Worm (Caenorhabditis elegans) whole organism, L4 larva: ENCODE data around the gene far-5.

Experiments used
- D1046.2 ChIP-seq: fragments of 200-800 bp; sonication (Bioruptor generic); IDR thresholded peaks from 2 replicates; pipeline ENCODE4 v1.3.6; 2022; ENCODE audit warnings: missing genetic modification characterization, missing compliant biosample characterization
- F10B5.3 ChIP-seq: sonication (generic microtip); optimal IDR thresholded peaks from 2 replicates; lab custom pipeline; 2016; ENCODE audit warnings: mild to moderate bottlenecking, missing genetic modification characterization, missing compliant biosample characterization
- F26F4.8 ChIP-seq: fragments of 200-800 bp; sonication (Bioruptor generic); conservative IDR thresholded peaks from 2 replicates; pipeline ENCODE4 v1.3.6; 2022; ENCODE audit warnings: missing genetic modification characterization, missing compliant biosample characterization
- T20F7.1 ChIP-seq: fragments of 200-800 bp; sonication (Bioruptor generic); optimal IDR thresholded peaks from 2 replicates; lab custom pipeline; 2018; ENCODE audit warnings: mild to moderate bottlenecking, missing genetic modification characterization, missing compliant biosample characterization
- Y5F2A.4 ChIP-seq: fragments of 200-800 bp; sonication (Bioruptor generic); optimal IDR thresholded peaks from 2 replicates; lab custom pipeline; 2018; ENCODE audit warnings: mild to moderate bottlenecking, missing genetic modification characterization, missing compliant biosample characterization
- Y75B8A.6 ChIP-seq: fragments of 200-800 bp; sonication (Bioruptor generic); IDR thresholded peaks from 2 replicates; pipeline ENCODE4 v1.3.6; 2022; ENCODE audit warnings: missing genetic modification reagents, missing genetic modification characterization, missing compliant biosample characterization
- ama-1 ChIP-seq: fragments of 150-350 bp; optimal IDR thresholded peaks from 2 replicates; lab custom pipeline; 2014; ENCODE audit warnings: inconsistent platforms, mixed read lengths
- ceh-20 ChIP-seq: fragments of 200-800 bp; sonication (Bioruptor generic); IDR thresholded peaks from 2 replicates; pipeline ENCODE4 v1.3.6; 2022; ENCODE audit warnings: missing genetic modification reagents, missing genetic modification characterization, missing compliant biosample characterization
- cey-2 ChIP-seq: sonication (generic microtip); optimal IDR thresholded peaks from 3 replicates; lab custom pipeline; 2017; ENCODE audit warnings: missing genetic modification characterization, mild to moderate bottlenecking, missing compliant biosample characterization, antibody characterized with exemption, borderline replicate concordance; ENCODE audit not compliant: insufficient read depth
- daf-16 ChIP-seq, 3 experiments: sonication (generic microtip); optimal IDR thresholded peaks; 2 replicates each; lab custom pipeline; 2016 to 2017; ENCODE audit warnings: missing genetic modification characterization in 3 of 3, missing genetic modification reagents in 3 of 3, mild to moderate bottlenecking in 2 of 3, missing compliant biosample characterization in 2 of 3, missing biosample characterization in 1 of 3, moderate library complexity in 1 of 3
- dmd-6 ChIP-seq: fragments of 200-800 bp; sonication (Bioruptor generic); IDR thresholded peaks from 2 replicates; pipeline ENCODE4 v1.3.6; 2022; ENCODE audit warnings: missing genetic modification reagents, missing genetic modification characterization, missing compliant biosample characterization
- dmd-8 ChIP-seq: fragments of 200-800 bp; sonication (Bioruptor generic); IDR thresholded peaks from 2 replicates; pipeline ENCODE4 v1.3.6; 2022; ENCODE audit warnings: missing genetic modification characterization, missing compliant biosample characterization
- dve-1 ChIP-seq: sonication (generic microtip); optimal IDR thresholded peaks from 2 replicates; lab custom pipeline; 2017; ENCODE audit warnings: antibody characterized with exemption, mild to moderate bottlenecking, missing genetic modification characterization, missing compliant biosample characterization; ENCODE audit not compliant: insufficient read depth
- fos-1 ChIP-seq: fragments of 150-350 bp; optimal IDR thresholded peaks from 2 replicates; lab custom pipeline; 2014; ENCODE audit warnings: missing biosample characterization, missing genetic modification characterization
- gei-8 ChIP-seq: fragments of 200-800 bp; sonication (Bioruptor generic); optimal IDR thresholded peaks from 2 replicates; lab custom pipeline; 2018; ENCODE audit warnings: mild to moderate bottlenecking, missing genetic modification characterization, missing compliant biosample characterization
- hif-1 ChIP-seq, 2 experiments: sonication (generic microtip); optimal IDR thresholded peaks; 2 replicates each; lab custom pipeline; 2016 to 2017; ENCODE audit warnings: missing compliant biosample characterization in 2 of 2, missing genetic modification characterization in 2 of 2, missing genetic modification reagents in 2 of 2, missing genotype in 2 of 2, mild to moderate bottlenecking in 1 of 2
- hlh-11 ChIP-seq: fragments of 200-800 bp; sonication (Bioruptor generic); optimal IDR thresholded peaks from 2 replicates; lab custom pipeline; 2018; ENCODE audit warnings: mild to moderate bottlenecking, missing genetic modification characterization, missing compliant biosample characterization
- hlh-30 ChIP-seq: sonication (generic microtip); optimal IDR thresholded peaks from 2 replicates; lab custom pipeline; 2017; ENCODE audit warnings: antibody characterized with exemption, mild to moderate bottlenecking, missing genetic modification characterization, missing compliant biosample characterization; ENCODE audit not compliant: insufficient read depth
- hmg-1.1 ChIP-seq: fragments of 200-800 bp; sonication (Bioruptor generic); IDR thresholded peaks from 2 replicates; pipeline ENCODE4 v1.3.6; 2022; ENCODE audit warnings: missing genetic modification reagents, missing genetic modification characterization, missing compliant biosample characterization
- lin-1 ChIP-seq: fragments of 200-800 bp; sonication (Bioruptor generic); IDR thresholded peaks from 2 replicates; pipeline ENCODE4 v1.3.6; 2022; ENCODE audit warnings: missing genetic modification reagents, missing genetic modification characterization, missing compliant biosample characterization
- lin-13 ChIP-seq: fragments of 150-350 bp; optimal IDR thresholded peaks from 2 replicates; lab custom pipeline; 2014; ENCODE audit warnings: missing biosample characterization, missing genetic modification reagents, missing genetic modification characterization
- lin-29 ChIP-seq: fragments of 200-800 bp; sonication (Bioruptor generic); IDR thresholded peaks from 2 replicates; pipeline ENCODE4 v1.3.6; 2022; ENCODE audit warnings: missing genetic modification reagents, missing genetic modification characterization, missing compliant biosample characterization
- lsy-2 ChIP-seq, 2 experiments: fragments of 150-350 bp in 1 of 2; sonication (generic microtip) in 1 of 2; optimal IDR thresholded peaks; 2 replicates each; lab custom pipeline; 2014 to 2017; ENCODE audit warnings: missing biosample characterization in 2 of 2, missing genetic modification characterization in 2 of 2
- madf-5 ChIP-seq, 2 experiments: fragments of 200-800 bp; sonication (Bioruptor generic); IDR thresholded peaks; 2 replicates each; pipeline ENCODE4 v1.3.6; 2022; ENCODE audit warnings: missing compliant biosample characterization in 2 of 2, missing genetic modification characterization in 2 of 2
- madf-9 ChIP-seq: fragments of 200-800 bp; sonication (Bioruptor generic); conservative IDR thresholded peaks from 2 replicates; pipeline ENCODE4 v1.3.6; 2022; ENCODE audit warnings: missing genetic modification reagents, missing genetic modification characterization, missing compliant biosample characterization
- mdl-1 ChIP-seq, 2 experiments: fragments of 150-350 bp in 1 of 2; sonication (generic microtip) in 1 of 2; optimal IDR thresholded peaks; 2 replicates each; lab custom pipeline; 2014 to 2017; ENCODE audit warnings: missing biosample characterization in 2 of 2, missing genetic modification characterization in 2 of 2
- mdt-29 ChIP-seq: fragments of 200-800 bp; sonication (Bioruptor generic); IDR thresholded peaks from 2 replicates; pipeline ENCODE4 v1.3.6; 2022; ENCODE audit warnings: missing genetic modification reagents, missing genetic modification characterization, missing compliant biosample characterization
- mep-1 ChIP-seq: fragments of 150-350 bp; sonication (generic microtip); optimal IDR thresholded peaks from 3 replicates; lab custom pipeline; 2014; ENCODE audit warnings: missing biosample characterization, missing genetic modification characterization
- mxl-3 ChIP-seq: fragments of 200-800 bp; sonication (Bioruptor generic); optimal IDR thresholded peaks from 2 replicates; lab custom pipeline; 2018; ENCODE audit warnings: mild to moderate bottlenecking, missing genetic modification characterization, missing compliant biosample characterization
- nhr-10 ChIP-seq: fragments of 150-350 bp; optimal IDR thresholded peaks from 2 replicates; lab custom pipeline; 2014; ENCODE audit warnings: missing biosample characterization, missing genetic modification characterization
- nhr-102 ChIP-seq: sonication (generic microtip); optimal IDR thresholded peaks from 2 replicates; lab custom pipeline; 2016; ENCODE audit warnings: mild to moderate bottlenecking, missing genetic modification characterization, moderate library complexity, missing compliant biosample characterization
- nhr-11 ChIP-seq: fragments of 150-350 bp; optimal IDR thresholded peaks from 2 replicates; lab custom pipeline; 2014; ENCODE audit warnings: missing biosample characterization, missing genetic modification characterization
- nhr-28 ChIP-seq: fragments of 150-350 bp; optimal IDR thresholded peaks from 2 replicates; lab custom pipeline; 2014; ENCODE audit warnings: missing biosample characterization, missing genetic modification characterization
- nhr-41 ChIP-seq: fragments of 200-800 bp; sonication (Bioruptor generic); IDR thresholded peaks from 2 replicates; pipeline ENCODE4 v1.3.6; 2022; ENCODE audit warnings: missing genetic modification reagents, missing genetic modification characterization, missing compliant biosample characterization
- nhr-42 ChIP-seq: fragments of 200-800 bp; sonication (Bioruptor generic); IDR thresholded peaks from 2 replicates; pipeline ENCODE4 v1.3.6; 2022; ENCODE audit warnings: missing genetic modification characterization, missing compliant biosample characterization
- nhr-48 ChIP-seq: sonication (generic microtip); optimal IDR thresholded peaks from 2 replicates; lab custom pipeline; 2016; ENCODE audit warnings: mild to moderate bottlenecking, missing genetic modification characterization, missing compliant biosample characterization
- nhr-6 ChIP-seq: fragments of 150-350 bp; optimal IDR thresholded peaks from 2 replicates; lab custom pipeline; 2014; ENCODE audit warnings: missing biosample characterization, missing genetic modification characterization
- nhr-77 ChIP-seq: fragments of 150-350 bp; optimal IDR thresholded peaks from 2 replicates; lab custom pipeline; 2014; ENCODE audit warnings: missing biosample characterization, missing genetic modification characterization
- php-3 ChIP-seq: fragments of 200-800 bp; sonication (Bioruptor generic); IDR thresholded peaks from 2 replicates; pipeline ENCODE4 v1.3.6; 2022; ENCODE audit warnings: missing genetic modification reagents, missing genetic modification characterization, missing compliant biosample characterization
- pqm-1 ChIP-seq: sonication (generic microtip); optimal IDR thresholded peaks from 2 replicates; lab custom pipeline; 2017; ENCODE audit warnings: missing biosample characterization, missing genetic modification characterization
- sdz-12 ChIP-seq: fragments of 200-800 bp; sonication (Bioruptor generic); optimal IDR thresholded peaks from 2 replicates; lab custom pipeline; 2018; ENCODE audit warnings: mild to moderate bottlenecking, missing genetic modification characterization, missing compliant biosample characterization
- set-16 ChIP-seq: fragments of 200-800 bp; sonication (Bioruptor generic); IDR thresholded peaks from 2 replicates; pipeline ENCODE4 v1.3.6; 2022; ENCODE audit warnings: missing genetic modification reagents, missing genetic modification characterization, missing compliant biosample characterization
- unc-62 ChIP-seq, 3 experiments: fragments of 150-350 bp in 1 of 3; sonication (generic microtip); optimal IDR thresholded peaks in 2 of 3; peaks in 1 of 3; 1 replicate in 1 of 3; 2 replicates in 2 of 3; lab custom pipeline; 2014 to 2017; ENCODE audit warnings: missing biosample characterization in 3 of 3, missing genetic modification characterization in 3 of 3, missing genetic modification reagents in 3 of 3, missing genotype in 1 of 3
- zip-2 ChIP-seq: fragments of 150-350 bp; optimal IDR thresholded peaks from 2 replicates; lab custom pipeline; 2014; ENCODE audit warnings: missing biosample characterization, missing genetic modification characterization

The far-5 gene

ce11 chrV:13041666-13042065 lies 46.3 kb downstream of the far-5 start, which contains the start of gene scyl-1 (continued):
- TF ChIP-seq nhr-48 (tag; lab: Kevin White, UChicago) (peak; percentile 36), unc-62 (GFP tag; optimal IDR thresholded peaks at IDR 0.05 in 1 of 2; lab: Kevin White, UChicago) (peak in 1 of 2 experiments; percentile 82), unc-62 (tag; optimal IDR thresholded peaks at IDR 0.05; lab: Kevin White, UChicago) (no peak), T20F7.1 (GFP tag; lab: Kevin White, UChicago) (peak; percentile 70), hmg-1.1 (GFP tag; lab: Robert Waterston, UW) (peak; percentile 52), nhr-28 (tag; lab: Kevin White, UChicago) (peak; percentile 70), mdt-29 (GFP tag; lab: Robert Waterston, UW) (no peak), daf-16 (GFP tag; optimal IDR thresholded peaks at IDR 0.05; lab: Kevin White, UChicago) (no peak), daf-16 (tag; optimal IDR thresholded peaks at IDR 0.05; lab: Kevin White, UChicago) (no peak), ama-1 (lab: Kevin White, UChicago) (no peak), ceh-20 (GFP tag; lab: Robert Waterston, UW) (0 out of 2 replicates have a peak, but pooled peaks have one; percentile 41), mxl-3 (GFP tag; lab: Kevin White, UChicago) (peak; percentile 15), nhr-11 (peak; percentile 56), fos-1 (tag; lab: Kevin White, UChicago) (no peak), nhr-6 (peak; percentile 96), nhr-102 (tag; lab: Kevin White, UChicago) (peak; percentile 45), madf-9 (GFP tag; lab: Robert Waterston, UW) (no peak), lin-29 (GFP tag; lab: Robert Waterston, UW) (0 out of 2 replicates have a peak, but pooled peaks have one; percentile 21), gei-8 (GFP tag; lab: Kevin White, UChicago) (no peak), lin-13 (GFP tag; lab: Kevin White, UChicago) (peak; percentile 74), mep-1 (tag; lab: Kevin White, UChicago) (no peak), hif-1 (tag; optimal IDR thresholded peaks at IDR 0.05; lab: Kevin White, UChicago) (peak in 1 of 2 experiments; percentile 46), mdl-1 (tag; optimal IDR thresholded peaks at IDR 0.05; lab: Kevin White, UChicago) (peak in 1 of 2 experiments; percentile 59), D1046.2 (GFP tag; lab: Robert Waterston, UW) (no peak), cey-2 (tag; lab: Kevin White, UChicago) (no peak), nhr-10 (tag; lab: Kevin White, UChicago) (no peak), Y5F2A.4 (no peak), nhr-42 (GFP tag; lab: Robert Waterston, UW) (peak; percentile 66), F10B5.3 (tag; lab: Kevin White, UChicago) (no peak)
- TF ChIP-seq, all 104 proteins: peak for 31

DNA sequence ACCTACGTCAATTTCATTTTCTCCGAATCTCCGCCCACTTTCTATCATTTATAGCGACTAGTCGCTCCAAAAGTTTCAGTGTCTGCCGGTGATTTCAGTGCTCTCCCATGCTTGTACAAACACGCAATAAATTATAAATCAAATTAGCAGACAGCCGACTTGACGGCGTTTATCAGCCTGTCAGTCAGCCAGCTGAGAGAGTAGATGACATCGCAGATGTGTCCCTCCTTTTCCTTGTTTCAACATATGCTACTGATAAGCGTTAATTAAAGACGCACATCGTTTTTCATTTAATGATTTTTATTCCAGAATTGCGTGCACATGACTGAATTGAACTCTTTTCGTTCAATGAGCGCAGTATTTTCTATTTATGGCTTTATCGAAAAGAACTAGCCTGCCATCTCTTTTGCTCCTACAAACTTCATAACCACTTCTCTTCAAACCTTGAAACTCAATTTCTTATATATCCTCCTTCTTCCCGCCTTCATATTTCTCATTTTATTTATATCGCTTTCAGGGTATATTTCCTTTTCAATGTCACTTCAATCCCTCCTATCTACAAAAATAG lies 47.9 kb downstream of the far-5 start, which contains the start of gene lap-2:
Gene lap-2, plus strand, starts transcription at position 518 of the 568 bp plus-strand sequence.
- TF ChIP-seq nhr-41 (GFP tag; lab: Robert Waterston, UW): 0 out of 2 replicates have a peak, but pooled peaks have one; percentile 13
- TF ChIP-seq nhr-102 (tag; lab: Kevin White, UChicago): peak; percentile 75
- peak; percentile 85 for TF ChIP-seq dve-1 (tag; lab: Kevin White, UChicago)
- TF ChIP-seq hlh-11 (tag; lab: Kevin White, UChicago): peak; percentile 90
- no peak for TF ChIP-seq fos-1 (tag; lab: Kevin White, UChicago)
- peak; percentile 23 for TF ChIP-seq nhr-6
- TF ChIP-seq nhr-48 (tag; lab: Kevin White, UChicago): peak; percentile 65
- TF ChIP-seq dmd-6 (GFP tag; lab: Robert Waterston, UW): peak; percentile 98
- peak in 1 of 2 experiments; percentile 47 for TF ChIP-seq daf-16 (GFP tag; optimal IDR thresholded peaks at IDR 0.05; lab: Kevin White, UChicago)
- peak; percentile 52 for TF ChIP-seq daf-16 (tag; optimal IDR thresholded peaks at IDR 0.05; lab: Kevin White, UChicago)
- TF ChIP-seq madf-5 (GFP tag; IDR thresholded peaks at IDR 0.05; lab: Robert Waterston, UW): no peak
- TF ChIP-seq lin-1 (GFP tag; lab: Robert Waterston, UW): no peak
- TF ChIP-seq dmd-8 (GFP tag; lab: Robert Waterston, UW): no peak
- TF ChIP-seq sdz-12 (GFP tag; lab: Kevin White, UChicago): no peak
- no peak for TF ChIP-seq zip-2 (tag; lab: Kevin White, UChicago)
- TF ChIP-seq php-3 (GFP tag; lab: Robert Waterston, UW): peak; percentile 97
- peak; percentile 68 for TF ChIP-seq nhr-28 (tag; lab: Kevin White, UChicago)
- no peak for TF ChIP-seq set-16 (GFP tag; lab: Robert Waterston, UW)
- TF ChIP-seq mxl-3 (GFP tag; lab: Kevin White, UChicago): peak; percentile 68
- TF ChIP-seq unc-62 (GFP tag; optimal IDR thresholded peaks at IDR 0.05 in 1 of 2; lab: Kevin White, UChicago): peak in 1 of 2 experiments; percentile 32
- no peak for TF ChIP-seq unc-62 (tag; optimal IDR thresholded peaks at IDR 0.05; lab: Kevin White, UChicago)
- TF ChIP-seq lin-13 (GFP tag; lab: Kevin White, UChicago): peak; percentile 69
- TF ChIP-seq lsy-2 (tag; optimal IDR thresholded peaks at IDR 0.05; lab: Kevin White, UChicago): peak in 1 of 2 experiments; percentile 13
- no peak for TF ChIP-seq F10B5.3 (tag; lab: Kevin White, UChicago)
- peak; percentile 39 for TF ChIP-seq hlh-30 (tag; lab: Kevin White, UChicago)
- TF ChIP-seq mep-1 (tag; lab: Kevin White, UChicago): no peak
- TF ChIP-seq nhr-77 (tag; lab: Kevin White, UChicago): peak; percentile 54
- no peak for TF ChIP-seq F26F4.8 (GFP tag; lab: Robert Waterston, UW)
- peak; percentile 63 for TF ChIP-seq pqm-1 (tag; lab: Kevin White, UChicago)
- TF ChIP-seq Y75B8A.6 (GFP tag; lab: Robert Waterston, UW): no peak
- no peak for TF ChIP-seq lin-29 (GFP tag; lab: Robert Waterston, UW)
